Worm (Caenorhabditis elegans) whole organism, early embryonic: ENCODE data around the gene F53F1.4.

ENCODE experiments used
- F13C5.2 ChIP-seq: sonication (generic microtip); optimal IDR thresholded peaks from 2 replicates; lab custom pipeline; 2017; ENCODE audit warnings: mild to moderate bottlenecking, missing genetic modification characterization, inconsistent platforms, missing compliant biosample characterization
- aly-1 ChIP-seq: sonication (generic microtip); optimal IDR thresholded peaks from 2 replicates; lab custom pipeline; 2016; ENCODE audit warnings: missing genetic modification characterization, missing compliant biosample characterization
- ama-1 ChIP-seq: fragments of 150-350 bp; optimal IDR thresholded peaks from 2 replicates; lab custom pipeline; 2014
- ceh-13 ChIP-seq: fragments of 200-800 bp; sonication (Bioruptor generic); optimal IDR thresholded peaks from 2 replicates; lab custom pipeline; 2018; ENCODE audit warnings: mild to moderate bottlenecking, missing genetic modification characterization, missing compliant biosample characterization
- ceh-36 ChIP-seq: sonication (generic microtip); optimal IDR thresholded peaks from 2 replicates; lab custom pipeline; 2016; ENCODE audit warnings: missing genetic modification characterization, inconsistent platforms, missing compliant biosample characterization
- flt-1 ChIP-seq: fragments of 200-800 bp; sonication (Bioruptor generic); IDR thresholded peaks from 2 replicates; pipeline ENCODE4 v1.3.6; 2022; ENCODE audit warnings: missing genetic modification characterization, missing compliant biosample characterization
- hmbx-1 ChIP-seq: sonication (generic microtip); optimal IDR thresholded peaks from 2 replicates; lab custom pipeline; 2016; ENCODE audit warnings: mild to moderate bottlenecking, missing genetic modification characterization, missing compliant biosample characterization
- hmg-4 ChIP-seq: fragments of 200-800 bp; sonication (Bioruptor generic); optimal IDR thresholded peaks from 2 replicates; lab custom pipeline; 2018; ENCODE audit warnings: mild to moderate bottlenecking, missing genetic modification characterization, missing compliant biosample characterization
- pes-1 ChIP-seq: fragments of 200-800 bp; sonication (Bioruptor generic); IDR thresholded peaks from 2 replicates; pipeline ENCODE4 v1.3.6; 2022; ENCODE audit warnings: missing genetic modification reagents, missing genetic modification characterization, missing compliant biosample characterization
- scrt-1 ChIP-seq: fragments of 200-800 bp; sonication (Bioruptor generic); IDR thresholded peaks from 2 replicates; pipeline ENCODE4 v1.3.6; 2022; ENCODE audit warnings: missing genetic modification characterization, missing compliant biosample characterization
- tbx-11 ChIP-seq: fragments of 200-800 bp; sonication (Bioruptor generic); IDR thresholded peaks from 2 replicates; pipeline ENCODE4 v1.3.6; 2022; ENCODE audit warnings: missing genetic modification characterization, missing compliant biosample characterization
- tbx-37 ChIP-seq: fragments of 200-800 bp; sonication (Bioruptor generic); conservative IDR thresholded peaks from 2 replicates; pipeline ENCODE4 v1.3.6; 2022; ENCODE audit warnings: missing genetic modification reagents, missing genetic modification characterization, missing compliant biosample characterization
- tra-4 ChIP-seq: sonication (generic microtip); optimal IDR thresholded peaks from 2 replicates; lab custom pipeline; 2017; ENCODE audit warnings: missing genetic modification characterization, missing compliant biosample characterization

DNA sequence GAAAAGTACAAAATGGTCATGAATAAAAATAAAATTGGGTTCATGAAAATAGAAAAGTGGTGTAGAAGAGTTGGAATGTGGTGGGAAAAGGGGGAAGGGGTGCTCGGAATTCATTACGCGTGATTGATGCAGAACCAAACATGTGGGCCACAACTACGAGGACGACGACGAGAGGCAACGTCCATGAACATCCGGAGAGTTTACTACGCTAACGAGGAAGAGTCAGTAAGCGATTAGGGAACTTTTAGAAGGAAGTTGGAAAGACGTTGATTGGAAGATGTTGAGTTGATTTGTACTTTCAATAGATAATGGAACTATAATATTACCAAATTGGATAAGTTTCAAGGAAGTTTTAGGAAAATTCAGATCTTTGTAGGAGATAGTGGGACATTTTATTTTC is 9.2 kb upstream of the F53F1.4 start:
- TF ChIP-seq tbx-37 (GFP tag; lab: Robert Waterston, UW) = no peak
- no peak for TF ChIP-seq ceh-36
- no peak for TF ChIP-seq tbx-11 (GFP tag; lab: Robert Waterston, UW)
- no peak for TF ChIP-seq hmbx-1
- no peak for TF ChIP-seq ceh-13 (GFP tag; lab: Kevin White, UChicago)
- TF ChIP-seq ama-1 (lab: Kevin White, UChicago) = no peak
- no peak for TF ChIP-seq flt-1 (GFP tag; lab: Robert Waterston, UW)
- no peak for TF ChIP-seq tra-4 (tag; lab: Kevin White, UChicago)
- no peak for TF ChIP-seq aly-1 (tag; lab: Kevin White, UChicago)
- TF ChIP-seq hmg-4 = no peak
- no peak for TF ChIP-seq F13C5.2 (tag; lab: Kevin White, UChicago)
- TF ChIP-seq scrt-1 (GFP tag; lab: Robert Waterston, UW) = no peak
- no peak for TF ChIP-seq pes-1 (GFP tag; lab: Robert Waterston, UW)
